Fruit fly (Drosophila melanogaster) whole organism, embryonic: ENCODE measurements around the gene CG11560.

Source experiments
- BtbVII ChIP-seq: fragments of 200-800 bp; sonication (Bioruptor generic); optimal IDR thresholded peaks from 3 replicates; lab custom pipeline; 2017; ENCODE audit warnings: missing biosample characterization, mild to moderate bottlenecking, missing genetic modification characterization
- CG2678 ChIP-seq: fragments of 200-800 bp; sonication (Bioruptor generic); optimal IDR thresholded peaks from 3 replicates; lab custom pipeline; 2019; ENCODE audit warnings: missing biosample characterization, mild to moderate bottlenecking, missing genetic modification characterization, moderate library complexity
- CG7839 ChIP-seq: fragments of 200-800 bp; sonication (Bioruptor generic); optimal IDR thresholded peaks from 3 replicates; lab custom pipeline; 2018; ENCODE audit warnings: missing biosample characterization, mild to moderate bottlenecking, missing genetic modification characterization, moderate library complexity
- Nf-YC ChIP-seq: fragments of 200-800 bp; optimal IDR thresholded peaks from 3 replicates; lab custom pipeline; 2019; ENCODE audit warnings: missing biosample characterization, mild to moderate bottlenecking, missing genetic modification characterization, moderate library complexity
- br ChIP-seq: fragments of >200 bp; optimal IDR thresholded peaks from 2 replicates; lab custom pipeline; 2017
- dysf ChIP-seq: fragments of 200-800 bp; sonication (Bioruptor generic); IDR thresholded peaks from 3 replicates; pipeline ENCODE4 v1.3.6; 2022; ENCODE audit warnings: missing biosample characterization, missing genetic modification characterization
- nmo ChIP-seq: fragments of 200-800 bp; sonication (Bioruptor generic); optimal IDR thresholded peaks from 2 replicates; lab custom pipeline; 2018; ENCODE audit warnings: missing biosample characterization, mild to moderate bottlenecking, missing genetic modification characterization, moderate library complexity
- ro ChIP-seq: fragments of 200-800 bp; sonication (Bioruptor generic); IDR thresholded peaks from 2 replicates; pipeline ENCODE4 v1.3.6; 2022; ENCODE audit warnings: missing biosample characterization, missing genetic modification characterization
- schlank ChIP-seq: fragments of 200-800 bp; sonication (Bioruptor generic); optimal IDR thresholded peaks from 2 replicates; lab custom pipeline; 2018; ENCODE audit warnings: missing biosample characterization, mild to moderate bottlenecking, missing genetic modification characterization
- sug ChIP-seq: fragments of 200-800 bp; optimal IDR thresholded peaks from 2 replicates; lab custom pipeline; 2019; ENCODE audit warnings: missing biosample characterization, mild to moderate bottlenecking, missing genetic modification characterization, moderate library complexity
- tup ChIP-seq: fragments of 200-800 bp; sonication (Bioruptor generic); optimal IDR thresholded peaks from 2 replicates; lab custom pipeline; 2016; ENCODE audit warnings: missing biosample characterization, mild to moderate bottlenecking, missing genetic modification characterization, moderate library complexity

DNA sequence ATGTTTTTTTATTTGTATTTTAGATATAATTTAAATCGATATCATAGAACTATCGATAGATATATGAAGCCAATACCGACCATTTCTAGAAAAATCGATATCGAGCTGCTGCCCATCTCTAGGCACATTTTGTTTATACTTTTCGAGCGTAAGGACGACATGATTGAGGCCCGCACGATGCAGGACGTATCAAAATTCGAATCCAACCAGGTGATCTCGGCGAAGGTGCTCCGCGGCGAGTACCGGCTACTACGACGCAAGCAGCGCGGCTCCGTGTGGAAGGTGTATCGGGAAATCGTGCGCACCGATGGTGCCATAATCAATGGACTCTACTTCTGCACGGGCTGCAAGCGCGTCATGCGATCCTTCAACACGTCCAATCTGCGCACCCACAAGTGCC, 1.7 kb upstream of the CG11560 start, which contains the start of gene ssp:
- TF ChIP-seq dysf (GFP tag; lab: Robert Waterston, UW) = no peak
- TF ChIP-seq tup (GFP tag; lab: Kevin White, UChicago) = no peak
- TF ChIP-seq Nf-YC (tag; lab: Kevin White, UChicago) = no peak
- no peak for TF ChIP-seq CG2678 (tag; lab: Kevin White, UChicago)
- no peak for TF ChIP-seq br (lab: Kevin White, UChicago)
- TF ChIP-seq ro (GFP tag; lab: Robert Waterston, UW) = no peak
- TF ChIP-seq schlank (tag; lab: Kevin White, UChicago) = no peak
- TF ChIP-seq nmo (GFP tag; lab: Kevin White, UChicago) = no peak
- no peak for TF ChIP-seq CG7839
- TF ChIP-seq sug (tag; lab: Kevin White, UChicago) = no peak
- TF ChIP-seq BtbVII (GFP tag; lab: Kevin White, UChicago) = no peak
